Worm (Caenorhabditis elegans) whole organism, young adult: ENCODE data around the gene F58E6.4.

Experiments
- B0035.1 ChIP-seq: sonication (generic microtip); optimal IDR thresholded peaks from 2 replicates; lab custom pipeline; 2016; ENCODE audit warnings: missing genetic modification characterization, mild to moderate bottlenecking, missing compliant biosample characterization, missing genotype, missing genetic modification reagents
- C06A6.2 ChIP-seq: fragments of 200-800 bp; sonication (Bioruptor generic); conservative IDR thresholded peaks from 2 replicates; pipeline ENCODE4 v1.3.6; 2022; ENCODE audit warnings: missing genetic modification characterization, missing compliant biosample characterization
- C17E4.6 ChIP-seq: fragments of 200-800 bp; sonication (Bioruptor generic); IDR thresholded peaks from 2 replicates; pipeline ENCODE4 v1.3.6; 2022; ENCODE audit warnings: missing genetic modification reagents, missing genetic modification characterization, missing compliant biosample characterization
- F33H1.4 ChIP-seq: fragments of 200-800 bp; sonication (Bioruptor generic); IDR thresholded peaks from 2 replicates; pipeline ENCODE4 v1.3.6; 2022; ENCODE audit warnings: missing genetic modification reagents, missing genetic modification characterization, missing compliant biosample characterization
- F57A8.1 ChIP-seq: fragments of 200-800 bp; sonication (Bioruptor generic); optimal IDR thresholded peaks from 2 replicates; lab custom pipeline; 2018; ENCODE audit warnings: mild to moderate bottlenecking, missing genetic modification characterization, moderate library complexity, missing compliant biosample characterization
- F57C9.4 ChIP-seq: sonication (generic microtip); optimal IDR thresholded peaks from 2 replicates; lab custom pipeline; 2017; ENCODE audit warnings: mild to moderate bottlenecking, missing genetic modification characterization, missing compliant biosample characterization
- K11D2.4 ChIP-seq: fragments of 200-800 bp; sonication (Bioruptor generic); IDR thresholded peaks from 2 replicates; pipeline ENCODE4 v1.3.6; 2022; ENCODE audit warnings: missing genetic modification reagents, missing genetic modification characterization, missing compliant biosample characterization
- K12H6.12 ChIP-seq: fragments of 200-800 bp; sonication (Bioruptor generic); optimal IDR thresholded peaks from 2 replicates; lab custom pipeline; 2018; ENCODE audit warnings: mild to moderate bottlenecking, missing genetic modification characterization, missing compliant biosample characterization
- T26A5.8 ChIP-seq: sonication (generic microtip); optimal IDR thresholded peaks from 2 replicates; lab custom pipeline; 2016; ENCODE audit warnings: missing genetic modification characterization, missing compliant biosample characterization
- Y53F4B.3 ChIP-seq: fragments of 200-800 bp; sonication (Bioruptor generic); IDR thresholded peaks from 2 replicates; pipeline ENCODE4 v1.3.6; 2022; ENCODE audit warnings: missing genetic modification reagents, missing genetic modification characterization, missing compliant biosample characterization
- Y56A3A.18 ChIP-seq: fragments of 200-800 bp; sonication (Bioruptor generic); IDR thresholded peaks from 2 replicates; pipeline ENCODE4 v1.3.6; 2022; ENCODE audit warnings: missing genetic modification reagents, missing genetic modification characterization, missing compliant biosample characterization
- Y95B8A.8 ChIP-seq: fragments of 200-800 bp; sonication (Bioruptor generic); IDR thresholded peaks from 2 replicates; pipeline ENCODE4 v1.3.6; 2022; ENCODE audit warnings: missing genetic modification reagents, missing genetic modification characterization, missing compliant biosample characterization
- ZK185.1 ChIP-seq: sonication (generic microtip); optimal IDR thresholded peaks from 2 replicates; lab custom pipeline; 2016; ENCODE audit warnings: mild to moderate bottlenecking, missing genetic modification characterization, missing compliant biosample characterization; ENCODE audit not compliant: poor library complexity, severe bottlenecking
- aptf-3 ChIP-seq: fragments of 200-800 bp; sonication (Bioruptor generic); IDR thresholded peaks from 2 replicates; pipeline ENCODE4 v1.3.6; 2022; ENCODE audit warnings: missing genetic modification characterization, missing compliant biosample characterization
- bed-1 ChIP-seq: fragments of 200-800 bp; sonication (Bioruptor generic); IDR thresholded peaks from 2 replicates; pipeline ENCODE4 v1.3.6; 2022; ENCODE audit warnings: missing genetic modification reagents, missing genetic modification characterization, missing compliant biosample characterization
- ceh-27 ChIP-seq: fragments of 200-800 bp; sonication (Bioruptor generic); optimal IDR thresholded peaks from 2 replicates; lab custom pipeline; 2018; ENCODE audit warnings: mild to moderate bottlenecking, missing genetic modification characterization, moderate library complexity, missing compliant biosample characterization
- chd-7 ChIP-seq: sonication (generic microtip); optimal IDR thresholded peaks from 2 replicates; lab custom pipeline; 2016; ENCODE audit warnings: mild to moderate bottlenecking, missing genetic modification characterization, moderate library complexity, missing compliant biosample characterization
- dox-1 ChIP-seq: fragments of 200-800 bp; sonication (Bioruptor generic); IDR thresholded peaks from 2 replicates; pipeline ENCODE4 v1.3.6; 2022; ENCODE audit warnings: missing genetic modification reagents, missing genetic modification characterization, missing compliant biosample characterization
- dpl-1 ChIP-seq: fragments of 150-350 bp; optimal IDR thresholded peaks from 2 replicates; lab custom pipeline; 2014; ENCODE audit warnings: missing biosample characterization, missing genetic modification reagents, missing genetic modification characterization
- efl-1 ChIP-seq: fragments of 150-350 bp; optimal IDR thresholded peaks from 2 replicates; lab custom pipeline; 2014; ENCODE audit warnings: missing biosample characterization, missing genetic modification reagents, missing genetic modification characterization
- fkh-3 ChIP-seq: sonication (generic microtip); optimal IDR thresholded peaks from 2 replicates; lab custom pipeline; 2016; ENCODE audit warnings: mild to moderate bottlenecking, missing genetic modification characterization, missing compliant biosample characterization
- hlh-26 ChIP-seq: fragments of 200-800 bp; sonication (Bioruptor generic); conservative IDR thresholded peaks from 2 replicates; pipeline ENCODE4 v1.3.6; 2022; ENCODE audit warnings: missing genetic modification reagents, missing genetic modification characterization, missing compliant biosample characterization
- hsf-1 ChIP-seq: fragments of 200-800 bp; sonication (Bioruptor generic); IDR thresholded peaks from 2 replicates; pipeline ENCODE4 v1.3.6; 2022; ENCODE audit warnings: missing genetic modification reagents, missing genetic modification characterization, missing compliant biosample characterization
- lin-26 ChIP-seq: fragments of 200-800 bp; sonication (Bioruptor generic); IDR thresholded peaks from 2 replicates; pipeline ENCODE4 v1.3.6; 2022; ENCODE audit warnings: missing genetic modification reagents, missing genetic modification characterization, missing compliant biosample characterization
- lin-35 ChIP-seq, 3 experiments: fragments of 150-350 bp in 2 of 3; sonication (generic microtip) in 1 of 3; optimal IDR thresholded peaks; 2 replicates each; lab custom pipeline; 2014 to 2018; ENCODE audit warnings: missing biosample characterization in 3 of 3, missing genetic modification characterization in 3 of 3, missing genetic modification reagents in 3 of 3
- lin-40 ChIP-seq: sonication (generic microtip); optimal IDR thresholded peaks from 2 replicates; lab custom pipeline; 2016; ENCODE audit warnings: missing genetic modification characterization, mild to moderate bottlenecking, missing compliant biosample characterization, missing genotype, missing genetic modification reagents
- madf-10 ChIP-seq: sonication (generic microtip); optimal IDR thresholded peaks from 2 replicates; lab custom pipeline; 2016; ENCODE audit warnings: mild to moderate bottlenecking, missing genetic modification characterization, missing compliant biosample characterization
- madf-6 ChIP-seq: fragments of 200-800 bp; sonication (Bioruptor generic); IDR thresholded peaks from 2 replicates; pipeline ENCODE4 v1.3.6; 2022; ENCODE audit warnings: missing genetic modification reagents, missing genetic modification characterization, missing compliant biosample characterization
- madf-8 ChIP-seq: fragments of 200-800 bp; sonication (Bioruptor generic); conservative IDR thresholded peaks from 2 replicates; pipeline ENCODE4 v1.3.6; 2022; ENCODE audit warnings: missing genetic modification reagents, missing genetic modification characterization, missing compliant biosample characterization
- mel-28 ChIP-seq: sonication (generic microtip); optimal IDR thresholded peaks from 2 replicates; lab custom pipeline; 2016; ENCODE audit warnings: borderline replicate concordance, mild to moderate bottlenecking, missing genetic modification characterization, missing compliant biosample characterization
- mxl-1 ChIP-seq: sonication (generic microtip); optimal IDR thresholded peaks from 2 replicates; lab custom pipeline; 2016; ENCODE audit warnings: missing genetic modification characterization, missing compliant biosample characterization
- nfya-2 ChIP-seq: fragments of 200-800 bp; sonication (Bioruptor generic); IDR thresholded peaks from 2 replicates; pipeline ENCODE4 v1.3.6; 2022; ENCODE audit warnings: missing genetic modification reagents, missing genetic modification characterization, missing compliant biosample characterization
- nfyb-1 ChIP-seq: fragments of 200-800 bp; sonication (Bioruptor generic); IDR thresholded peaks from 2 replicates; pipeline ENCODE4 v1.3.6; 2022; ENCODE audit warnings: missing genetic modification reagents, missing genetic modification characterization, missing compliant biosample characterization
- nhr-120 ChIP-seq: fragments of 200-800 bp; sonication (Bioruptor generic); IDR thresholded peaks from 2 replicates; pipeline ENCODE4 v1.3.6; 2022; ENCODE audit warnings: missing genetic modification characterization, missing compliant biosample characterization
- nhr-179 ChIP-seq: sonication (generic microtip); optimal IDR thresholded peaks from 2 replicates; lab custom pipeline; 2016; ENCODE audit warnings: mild to moderate bottlenecking, missing genetic modification characterization, missing compliant biosample characterization
- nhr-90 ChIP-seq: sonication (generic microtip); optimal IDR thresholded peaks from 2 replicates; lab custom pipeline; 2016; ENCODE audit warnings: missing genotype, mild to moderate bottlenecking, missing genetic modification characterization, missing compliant biosample characterization
- pbrm-1 ChIP-seq: fragments of 200-800 bp; sonication (Bioruptor generic); IDR thresholded peaks from 2 replicates; pipeline ENCODE4 v1.3.6; 2022; ENCODE audit warnings: missing genetic modification reagents, missing genetic modification characterization, missing compliant biosample characterization
- rec-8 ChIP-seq, 2 experiments: sonication (generic microtip); optimal IDR thresholded peaks; 2 replicates each; lab custom pipeline; 2016; ENCODE audit warnings: mild to moderate bottlenecking in 2 of 2, missing genetic modification characterization in 2 of 2, missing genetic modification reagents in 2 of 2, missing genotype in 2 of 2, missing biosample characterization in 1 of 2, missing compliant biosample characterization in 1 of 2, moderate library complexity in 1 of 2
- rpc-1 ChIP-seq, 2 experiments: fragments of 150-350 bp in 1 of 2; sonication (generic microtip) in 1 of 2; optimal IDR thresholded peaks; 2 replicates each; lab custom pipeline; 2014 to 2018; ENCODE audit warnings: missing biosample characterization in 1 of 2, missing genetic modification characterization in 1 of 2, missing genetic modification reagents in 1 of 2, missing genotype in 1 of 2
- sdz-38 ChIP-seq: sonication (generic microtip); optimal IDR thresholded peaks from 2 replicates; lab custom pipeline; 2016; ENCODE audit warnings: missing genotype, missing genetic modification characterization, missing compliant biosample characterization
- snpc-4 ChIP-seq, 5 experiments: fragments of 150-350 bp in 1 of 5; sonication (generic microtip) in 4 of 5; optimal IDR thresholded peaks; 2 replicates each; lab custom pipeline; 2014 to 2018; ENCODE audit warnings: missing genetic modification characterization in 5 of 5, missing biosample characterization in 3 of 5, antibody characterized with exemption in 2 of 5, mild to moderate bottlenecking in 2 of 5, missing compliant biosample characterization in 2 of 5, missing genotype in 2 of 5, moderate library complexity in 2 of 5, missing genetic modification reagents in 1 of 5
- tbx-9 ChIP-seq: sonication (generic microtip); optimal IDR thresholded peaks from 2 replicates; lab custom pipeline; 2016; ENCODE audit warnings: borderline replicate concordance, missing genetic modification characterization, inconsistent platforms, missing compliant biosample characterization
- unc-62 ChIP-seq: fragments of 150-350 bp; optimal IDR thresholded peaks from 2 replicates; lab custom pipeline; 2014; ENCODE audit warnings: missing biosample characterization, missing genetic modification reagents, missing genetic modification characterization
- zim-3 ChIP-seq: sonication (generic microtip); optimal IDR thresholded peaks from 2 replicates; lab custom pipeline; 2017; ENCODE audit warnings: mild to moderate bottlenecking, missing genetic modification characterization, moderate library complexity, missing compliant biosample characterization
- ztf-18 ChIP-seq: sonication (generic microtip); optimal IDR thresholded peaks from 2 replicates; lab custom pipeline; 2016; ENCODE audit warnings: missing genotype, mild to moderate bottlenecking, missing genetic modification characterization, missing compliant biosample characterization
- ztf-3 ChIP-seq: fragments of 200-800 bp; sonication (Bioruptor generic); optimal IDR thresholded peaks from 2 replicates; lab custom pipeline; 2018; ENCODE audit warnings: mild to moderate bottlenecking, missing genetic modification characterization, missing compliant biosample characterization
- ztf-6 ChIP-seq: fragments of 200-800 bp; sonication (Bioruptor generic); IDR thresholded peaks from 2 replicates; pipeline ENCODE4 v1.3.6; 2022; ENCODE audit warnings: missing genetic modification reagents, missing genetic modification characterization, missing compliant biosample characterization

The F58E6.4 gene

ce11 chrV:9789657-9790261 lies 39.6 kb upstream of the F58E6.4 start, which contains the start of gene ztf-7:
TSS of gene ztf-7 (minus strand) at chrV:9789707.
- TF ChIP-seq zim-3 (tag; lab: Kevin White, UChicago) = no peak
- no peak for TF ChIP-seq Y53F4B.3 (GFP tag; lab: Robert Waterston, UW)
- peak; percentile 62; the same call in 1 of the 2 replicates for TF ChIP-seq hsf-1 (GFP tag; lab: Robert Waterston, UW)
- peak in 1 of 3 experiments; percentile 87 for TF ChIP-seq lin-35 (GFP tag; optimal IDR thresholded peaks at IDR 0.05; lab: Kevin White, UChicago)
- no peak for TF ChIP-seq madf-8 (GFP tag; lab: Robert Waterston, UW)
- peak; percentile 93 for TF ChIP-seq C06A6.2 (GFP tag; lab: Robert Waterston, UW)
- TF ChIP-seq lin-40 (tag; lab: Kevin White, UChicago) = peak; percentile 97
- no peak for TF ChIP-seq sdz-38
- TF ChIP-seq nfya-2 = no peak
- TF ChIP-seq ceh-27 (GFP tag; lab: Kevin White, UChicago) = peak; percentile 97
- TF ChIP-seq C17E4.6 = peak; percentile 54; the same call in 1 of the 2 replicates
- TF ChIP-seq Y56A3A.18 (GFP tag; lab: Robert Waterston, UW) = peak; percentile 94
- TF ChIP-seq rpc-1 (optimal IDR thresholded peaks at IDR 0.05; lab: Kevin White, UChicago) = no peak
- no peak for TF ChIP-seq rpc-1 (tag; optimal IDR thresholded peaks at IDR 0.05; lab: Kevin White, UChicago)
- TF ChIP-seq mel-28 (tag; lab: Kevin White, UChicago) = no peak
- peak; percentile 62 for TF ChIP-seq F33H1.4 (GFP tag; lab: Robert Waterston, UW)
- TF ChIP-seq chd-7 (tag; lab: Kevin White, UChicago) = peak; percentile 90
- no peak for TF ChIP-seq T26A5.8
- TF ChIP-seq snpc-4 (GFP tag; optimal IDR thresholded peaks at IDR 0.05; lab: Kevin White, UChicago) = peak; percentile 67
- TF ChIP-seq snpc-4 (tag; optimal IDR thresholded peaks at IDR 0.05; lab: Kevin White, UChicago) = peak in 3 of 4 experiments; percentile 77 to 87 (median 84)
- TF ChIP-seq ztf-6 (GFP tag; lab: Robert Waterston, UW) = 0 out of 2 replicates have a peak, but pooled peaks have one; percentile 42
- TF ChIP-seq F57A8.1 (GFP tag; lab: Kevin White, UChicago) = no peak
- TF ChIP-seq nhr-179 (tag; lab: Kevin White, UChicago) = no peak
- TF ChIP-seq lin-26 (GFP tag; lab: Robert Waterston, UW) = no peak
- peak; percentile 98 for TF ChIP-seq ztf-18
- TF ChIP-seq bed-1 (GFP tag; lab: Robert Waterston, UW) = 0 out of 2 replicates have a peak, but pooled peaks have one; percentile 75
- peak; percentile 96 for TF ChIP-seq nfyb-1 (GFP tag; lab: Robert Waterston, UW)
- no peak for TF ChIP-seq aptf-3 (GFP tag; lab: Robert Waterston, UW)
- TF ChIP-seq K12H6.12 (tag; lab: Kevin White, UChicago) = peak; percentile 97
- TF ChIP-seq dpl-1 (GFP tag; lab: Kevin White, UChicago) = peak; percentile 49
- peak; percentile 77 for TF ChIP-seq B0035.1 (tag; lab: Kevin White, UChicago)
- no peak for TF ChIP-seq unc-62 (GFP tag; lab: Kevin White, UChicago)
- no peak for TF ChIP-seq rec-8 (tag; optimal IDR thresholded peaks at IDR 0.05; lab: Kevin White, UChicago)
- TF ChIP-seq pbrm-1 (GFP tag; lab: Robert Waterston, UW) = peak; percentile 97
- TF ChIP-seq ZK185.1 = peak; percentile 78
- TF ChIP-seq dox-1 (GFP tag; lab: Robert Waterston, UW) = peak; percentile 98
- peak; percentile 75 for TF ChIP-seq ztf-3 (GFP tag; lab: Kevin White, UChicago)
- TF ChIP-seq madf-10 (tag; lab: Kevin White, UChicago) = peak; percentile 89
- no peak for TF ChIP-seq mxl-1 (tag; lab: Kevin White, UChicago)
- peak; percentile 90 for TF ChIP-seq Y95B8A.8 (GFP tag; lab: Robert Waterston, UW)
- peak; percentile 69 for TF ChIP-seq madf-6 (GFP tag; lab: Robert Waterston, UW)
- no peak for TF ChIP-seq F57C9.4 (tag; lab: Kevin White, UChicago)
- TF ChIP-seq K11D2.4 (GFP tag; lab: Robert Waterston, UW) = peak; percentile 96
- no peak for TF ChIP-seq tbx-9 (tag; lab: Kevin White, UChicago)
- no peak for TF ChIP-seq hlh-26
- TF ChIP-seq fkh-3 (tag; lab: Kevin White, UChicago) = no peak
- TF ChIP-seq efl-1 (GFP tag; lab: Kevin White, UChicago) = peak; percentile 36
- TF ChIP-seq nhr-90 (tag; lab: Kevin White, UChicago) = peak; percentile 77
- no peak for TF ChIP-seq nhr-120 (GFP tag; lab: Robert Waterston, UW)
